Worm (Caenorhabditis elegans) whole organism, late embryonic: ENCODE results near the gene K07C11.10.

Experiments used
- K09A11.1 ChIP-seq: sonication (generic microtip); optimal IDR thresholded peaks from 2 replicates; lab custom pipeline; 2017; ENCODE audit warnings: antibody characterized with exemption, mild to moderate bottlenecking, missing genetic modification characterization, missing compliant biosample characterization; ENCODE audit not compliant: insufficient read depth
- T23F11.4 ChIP-seq: fragments of 200-800 bp; sonication (Bioruptor generic); optimal IDR thresholded peaks from 2 replicates; lab custom pipeline; 2018; ENCODE audit warnings: mild to moderate bottlenecking, missing genetic modification characterization, missing compliant biosample characterization
- Y22D7AL.16 ChIP-seq: sonication (generic microtip); optimal IDR thresholded peaks from 2 replicates; lab custom pipeline; 2016; ENCODE audit warnings: missing genetic modification characterization, missing compliant biosample characterization
- ceh-19 ChIP-seq: fragments of 200-800 bp; sonication (Bioruptor generic); optimal IDR thresholded peaks from 2 replicates; lab custom pipeline; 2018; ENCODE audit warnings: mild to moderate bottlenecking, missing genetic modification characterization, missing compliant biosample characterization
- ceh-2 ChIP-seq: sonication (generic microtip); optimal IDR thresholded peaks from 2 replicates; lab custom pipeline; 2016; ENCODE audit warnings: missing genotype, missing genetic modification characterization, missing compliant biosample characterization
- ceh-22 ChIP-seq: sonication (generic microtip); optimal IDR thresholded peaks from 2 replicates; lab custom pipeline; 2017; ENCODE audit warnings: missing biosample characterization, missing genetic modification characterization
- ceh-24 ChIP-seq: sonication (generic microtip); optimal IDR thresholded peaks from 2 replicates; lab custom pipeline; 2016; ENCODE audit warnings: mild to moderate bottlenecking, missing genetic modification characterization, missing compliant biosample characterization
- ceh-30 ChIP-seq: fragments of 150-350 bp; optimal IDR thresholded peaks from 2 replicates; lab custom pipeline; 2014; ENCODE audit warnings: missing biosample characterization, missing genetic modification characterization
- ceh-31 ChIP-seq: sonication (generic microtip); optimal IDR thresholded peaks from 2 replicates; lab custom pipeline; 2016; ENCODE audit warnings: missing genetic modification characterization, missing compliant biosample characterization
- ceh-48 ChIP-seq: sonication (generic microtip); optimal IDR thresholded peaks from 2 replicates; lab custom pipeline; 2016; ENCODE audit warnings: missing genetic modification characterization, inconsistent platforms, missing compliant biosample characterization
- ceh-6 ChIP-seq: fragments of 200-800 bp; sonication (Bioruptor generic); optimal IDR thresholded peaks from 2 replicates; lab custom pipeline; 2018; ENCODE audit warnings: mild to moderate bottlenecking, missing genetic modification characterization, missing compliant biosample characterization
- ceh-9 ChIP-seq: sonication (generic microtip); optimal IDR thresholded peaks from 2 replicates; lab custom pipeline; 2016; ENCODE audit warnings: mild to moderate bottlenecking, missing genetic modification characterization, inconsistent platforms, missing compliant biosample characterization
- che-1 ChIP-seq: sonication (generic microtip); optimal IDR thresholded peaks from 2 replicates; lab custom pipeline; 2016; ENCODE audit warnings: mild to moderate bottlenecking, missing genetic modification characterization, missing compliant biosample characterization
- dmd-4 ChIP-seq: sonication (generic microtip); optimal IDR thresholded peaks from 2 replicates; lab custom pipeline; 2016; ENCODE audit warnings: borderline replicate concordance, missing genetic modification characterization, missing compliant biosample characterization
- dve-1 ChIP-seq: sonication (generic microtip); optimal IDR thresholded peaks from 2 replicates; lab custom pipeline; 2017; ENCODE audit warnings: antibody characterized with exemption, mild to moderate bottlenecking, missing genetic modification characterization, missing compliant biosample characterization
- elt-2 ChIP-seq: sonication (generic microtip); optimal IDR thresholded peaks from 2 replicates; lab custom pipeline; 2016; ENCODE audit warnings: missing genetic modification reagents, missing genetic modification characterization, missing compliant biosample characterization
- elt-4 ChIP-seq: sonication (generic microtip); optimal IDR thresholded peaks from 2 replicates; lab custom pipeline; 2016; ENCODE audit warnings: missing genetic modification characterization, missing compliant biosample characterization
- ets-4 ChIP-seq: sonication (generic microtip); optimal IDR thresholded peaks from 2 replicates; lab custom pipeline; 2016; ENCODE audit warnings: missing genetic modification characterization, missing compliant biosample characterization
- eyg-1 ChIP-seq: sonication (generic microtip); optimal IDR thresholded peaks from 2 replicates; lab custom pipeline; 2016; ENCODE audit warnings: missing genotype, missing genetic modification characterization, missing compliant biosample characterization
- fax-1 ChIP-seq: sonication (generic microtip); optimal IDR thresholded peaks from 2 replicates; lab custom pipeline; 2016; ENCODE audit warnings: missing genotype, missing genetic modification characterization, missing compliant biosample characterization
- fkh-10 ChIP-seq: fragments of 150-350 bp; optimal IDR thresholded peaks from 2 replicates; lab custom pipeline; 2014; ENCODE audit warnings: missing biosample characterization, missing genetic modification reagents, missing genetic modification characterization
- fkh-6 ChIP-seq: sonication (generic microtip); optimal IDR thresholded peaks from 2 replicates; lab custom pipeline; 2016; ENCODE audit warnings: missing genetic modification characterization, missing compliant biosample characterization
- gmeb-2 ChIP-seq: sonication (generic microtip); optimal IDR thresholded peaks from 2 replicates; lab custom pipeline; 2016; ENCODE audit warnings: missing genetic modification characterization, inconsistent platforms, missing compliant biosample characterization
- hlh-13 ChIP-seq: fragments of 200-800 bp; sonication (Bioruptor generic); optimal IDR thresholded peaks from 2 replicates; lab custom pipeline; 2018; ENCODE audit warnings: mild to moderate bottlenecking, missing genetic modification characterization, missing compliant biosample characterization
- hlh-15 ChIP-seq: sonication (generic microtip); optimal IDR thresholded peaks from 2 replicates; lab custom pipeline; 2016; ENCODE audit warnings: missing genetic modification characterization, missing compliant biosample characterization
- hlh-8 ChIP-seq: sonication (generic microtip); optimal IDR thresholded peaks from 2 replicates; lab custom pipeline; 2016; ENCODE audit warnings: missing genotype, missing genetic modification characterization, missing compliant biosample characterization
- lim-6 ChIP-seq: sonication (generic microtip); optimal IDR thresholded peaks from 2 replicates; lab custom pipeline; 2016; ENCODE audit warnings: missing genetic modification characterization, missing compliant biosample characterization
- madf-2 ChIP-seq: sonication (generic microtip); optimal IDR thresholded peaks from 2 replicates; lab custom pipeline; 2017; ENCODE audit warnings: missing genetic modification characterization, missing compliant biosample characterization
- mec-3 ChIP-seq: sonication (generic microtip); optimal IDR thresholded peaks from 2 replicates; lab custom pipeline; 2016; ENCODE audit warnings: borderline replicate concordance, missing genetic modification characterization, missing compliant biosample characterization
- nhr-11 ChIP-seq: fragments of 150-350 bp; optimal IDR thresholded peaks from 2 replicates; lab custom pipeline; 2014; ENCODE audit warnings: missing biosample characterization, missing genetic modification characterization
- nhr-232 ChIP-seq: sonication (generic microtip); optimal IDR thresholded peaks from 2 replicates; lab custom pipeline; 2016; ENCODE audit warnings: missing genetic modification characterization, missing compliant biosample characterization
- odd-2 ChIP-seq: sonication (generic microtip); optimal IDR thresholded peaks from 2 replicates; lab custom pipeline; 2017; ENCODE audit warnings: antibody characterized with exemption, mild to moderate bottlenecking, missing genetic modification characterization, missing compliant biosample characterization
- pag-3 ChIP-seq: sonication (generic microtip); optimal IDR thresholded peaks from 2 replicates; lab custom pipeline; 2016; ENCODE audit warnings: missing compliant biosample characterization, missing genetic modification characterization, borderline replicate concordance
- pat-9 ChIP-seq: fragments of 200-800 bp; sonication (Bioruptor generic); optimal IDR thresholded peaks from 2 replicates; lab custom pipeline; 2018; ENCODE audit warnings: mild to moderate bottlenecking, missing genetic modification characterization, moderate library complexity, missing compliant biosample characterization
- pqm-1 ChIP-seq: sonication (generic microtip); optimal IDR thresholded peaks from 2 replicates; lab custom pipeline; 2016; ENCODE audit warnings: missing genetic modification characterization, missing compliant biosample characterization
- pros-1 ChIP-seq: fragments of 150-350 bp; optimal IDR thresholded peaks from 2 replicates; lab custom pipeline; 2014; ENCODE audit warnings: missing biosample characterization, missing genetic modification reagents, missing genetic modification characterization
- rnt-1 ChIP-seq: sonication (generic microtip); optimal IDR thresholded peaks from 2 replicates; lab custom pipeline; 2016; ENCODE audit warnings: missing genetic modification characterization, missing compliant biosample characterization
- sox-4 ChIP-seq: sonication (generic microtip); optimal IDR thresholded peaks from 2 replicates; lab custom pipeline; 2017; ENCODE audit warnings: mild to moderate bottlenecking, missing genetic modification characterization, inconsistent platforms, missing compliant biosample characterization
- ttx-3 ChIP-seq: sonication (generic microtip); optimal IDR thresholded peaks from 2 replicates; lab custom pipeline; 2016; ENCODE audit warnings: missing genetic modification reagents, missing genetic modification characterization, missing compliant biosample characterization
- unc-42 ChIP-seq: sonication (generic microtip); optimal IDR thresholded peaks from 2 replicates; lab custom pipeline; 2016; ENCODE audit warnings: missing genotype, missing genetic modification characterization, missing compliant biosample characterization
- unc-55 ChIP-seq: sonication (generic microtip); optimal IDR thresholded peaks from 2 replicates; lab custom pipeline; 2017; ENCODE audit warnings: missing biosample characterization, missing genetic modification reagents, missing genetic modification characterization
- zip-5 ChIP-seq: sonication (generic microtip); optimal IDR thresholded peaks from 2 replicates; lab custom pipeline; 2016; ENCODE audit warnings: missing genetic modification characterization, missing compliant biosample characterization
- ztf-16 ChIP-seq: sonication (generic microtip); optimal IDR thresholded peaks from 2 replicates; lab custom pipeline; 2017; ENCODE audit warnings: missing genetic modification characterization, missing compliant biosample characterization

Gene K07C11.10

ce11 chrV:8213868-8214267, 12.8 kb downstream of the K07C11.10 start, which contains the start of gene K07C11.7:
TSS of gene K07C11.7 (minus strand) at chrV:8213968.
- TF ChIP-seq ceh-2 (no peak), ceh-22 (tag; lab: Kevin White, UChicago) (no peak), hlh-15 (tag; lab: Kevin White, UChicago) (no peak), eyg-1 (no peak), rnt-1 (no peak), pqm-1 (tag; lab: Kevin White, UChicago) (no peak), zip-5 (no peak), ceh-19 (no peak), mec-3 (tag; lab: Kevin White, UChicago) (no peak), dmd-4 (no peak), lim-6 (tag; lab: Kevin White, UChicago) (no peak), hlh-8 (tag; lab: Kevin White, UChicago) (no peak), ceh-24 (no peak), che-1 (tag; lab: Kevin White, UChicago) (no peak), K09A11.1 (tag; lab: Kevin White, UChicago) (no peak), odd-2 (tag; lab: Kevin White, UChicago) (no peak), ttx-3 (no peak), unc-55 (no peak)

ce11 chrV:8212816-8213215, 13.9 kb downstream of the K07C11.10 start:
- TF ChIP-seq nhr-11 (tag; lab: Kevin White, UChicago) (no peak), ceh-6 (GFP tag; lab: Kevin White, UChicago) (no peak), elt-2 (tag; lab: Kevin White, UChicago) (peak; percentile 16), rnt-1 (no peak), T23F11.4 (GFP tag; lab: Kevin White, UChicago) (no peak), sox-4 (tag; lab: Kevin White, UChicago) (no peak)
- TF ChIP-seq, all 69 proteins: peak for 1

ce11 chrV:8211993-8212392, 14.7 kb downstream of the K07C11.10 start:
- TF ChIP-seq hlh-13 (GFP tag; lab: Kevin White, UChicago), result no peak
- no peak for TF ChIP-seq odd-2 (tag; lab: Kevin White, UChicago)
- TF ChIP-seq nhr-232 (tag; lab: Kevin White, UChicago), result no peak
- TF ChIP-seq pat-9 (tag; lab: Kevin White, UChicago), result no peak
- no peak for TF ChIP-seq unc-42 (tag; lab: Kevin White, UChicago)
- no peak for TF ChIP-seq nhr-11 (tag; lab: Kevin White, UChicago)
- TF ChIP-seq pag-3 (tag; lab: Kevin White, UChicago), result no peak
- TF ChIP-seq elt-2 (tag; lab: Kevin White, UChicago), result no peak
- no peak for TF ChIP-seq gmeb-2 (tag; lab: Kevin White, UChicago)
- TF ChIP-seq fkh-6, result no peak
- no peak for TF ChIP-seq fax-1 (tag; lab: Kevin White, UChicago)
- TF ChIP-seq pros-1 (tag; lab: Kevin White, UChicago), result no peak
- no peak for TF ChIP-seq ceh-2
- TF ChIP-seq fkh-10 (GFP tag; lab: Kevin White, UChicago), result no peak
- no peak for TF ChIP-seq ets-4
- no peak for TF ChIP-seq lim-6 (tag; lab: Kevin White, UChicago)
- TF ChIP-seq ceh-22 (tag; lab: Kevin White, UChicago), result no peak
- TF ChIP-seq elt-4 (tag; lab: Kevin White, UChicago), result no peak

- TF ChIP-seq ceh-48, result no peak
- TF ChIP-seq eyg-1, result no peak
- no peak for TF ChIP-seq T23F11.4 (GFP tag; lab: Kevin White, UChicago)
- TF ChIP-seq odd-2 (tag; lab: Kevin White, UChicago), result no peak
- TF ChIP-seq hlh-8 (tag; lab: Kevin White, UChicago), result no peak
- TF ChIP-seq ceh-24, result no peak
- TF ChIP-seq ztf-16 (tag; lab: Kevin White, UChicago), result no peak
- TF ChIP-seq ceh-30 (tag; lab: Kevin White, UChicago), result no peak
- TF ChIP-seq che-1 (tag; lab: Kevin White, UChicago), result no peak
- TF ChIP-seq dve-1 (tag; lab: Kevin White, UChicago), result no peak
- TF ChIP-seq lim-6 (tag; lab: Kevin White, UChicago), result no peak
- TF ChIP-seq madf-2 (tag; lab: Kevin White, UChicago), result no peak
- no peak for TF ChIP-seq K09A11.1 (tag; lab: Kevin White, UChicago)
- TF ChIP-seq gmeb-2 (tag; lab: Kevin White, UChicago), result no peak
- no peak for TF ChIP-seq fax-1 (tag; lab: Kevin White, UChicago)
- no peak for TF ChIP-seq Y22D7AL.16
- TF ChIP-seq ceh-31 (tag; lab: Kevin White, UChicago), result no peak
- TF ChIP-seq ceh-9, result no peak
- no peak for TF ChIP-seq fkh-6
Measured at ce11 chrV:8210527-8210926, 16.2 kb downstream of the K07C11.10 start.
